Fruit fly (Drosophila melanogaster): Measurements from ENCODE around the gene CG1537.

Gene CG1537

dm6 chrX:11087384-11087783, 24.4 kb upstream of the CG1537 start (continued):
- TF ChIP-seq ac (GFP tag; optimal IDR thresholded peaks at IDR 0.05): no peak
- no peak for TF ChIP-seq NC2α (GFP tag; optimal IDR thresholded peaks at IDR 0.05)
- no peak for TF ChIP-seq pnt (GFP tag; optimal IDR thresholded peaks at IDR 0.05)
- no peak for TF ChIP-seq trem (tag; optimal IDR thresholded peaks at IDR 0.05)
- no peak for TF ChIP-seq row (GFP tag; IDR thresholded peaks at IDR 0.05)
- no peak for TF ChIP-seq rib (GFP tag; IDR thresholded peaks at IDR 0.05)
- TF ChIP-seq ab (GFP tag; optimal IDR thresholded peaks at IDR 0.05): no peak
- TF ChIP-seq CG8478 (optimal IDR thresholded peaks at IDR 0.05): no peak
- TF ChIP-seq sob (GFP tag; IDR thresholded peaks at IDR 0.05): 0 out of 2 replicates have a peak, but pooled peaks have one; percentile 12
- no peak for TF ChIP-seq gfzf (GFP tag; optimal IDR thresholded peaks at IDR 0.05)
- TF ChIP-seq crc (GFP tag; optimal IDR thresholded peaks at IDR 0.05): no peak
- TF ChIP-seq NC2β (GFP tag; optimal IDR thresholded peaks at IDR 0.05): no peak
- no peak for TF ChIP-seq pb (GFP tag; optimal IDR thresholded peaks at IDR 0.05)
- TF ChIP-seq z (GFP tag; IDR thresholded peaks at IDR 0.05): no peak
- TF ChIP-seq zen2 (GFP tag; IDR thresholded peaks at IDR 0.05; ENCODE audit: partially characterized antibody): no peak
- 0 out of 3 replicates have a peak, but pooled peaks have one; percentile 22 for TF ChIP-seq ken (GFP tag; IDR thresholded peaks at IDR 0.05)
- no peak for TF ChIP-seq Lpt (GFP tag; optimal IDR thresholded peaks at IDR 0.05)
- TF ChIP-seq bcd (GFP tag; optimal IDR thresholded peaks at IDR 0.05): no peak
- TF ChIP-seq Ets97D (GFP tag; optimal IDR thresholded peaks at IDR 0.05): peak; percentile 78
- TF ChIP-seq kay (GFP tag; optimal IDR thresholded peaks at IDR 0.05): peak; percentile 80
- no peak for TF ChIP-seq CG8290 (GFP tag; optimal IDR thresholded peaks at IDR 0.05)
- TF ChIP-seq CG8290 (tag; optimal IDR thresholded peaks at IDR 0.05): peak in 1 of 2 experiments; percentile 1
- no peak for TF ChIP-seq Neu2 (GFP tag; optimal IDR thresholded peaks at IDR 0.05; ENCODE audit: borderline replicate concordance)
- no peak for TF ChIP-seq E2f2 (GFP tag; IDR thresholded peaks at IDR 0.05)
- no peak for TF ChIP-seq CG34376 (GFP tag; optimal IDR thresholded peaks at IDR 0.05)
- TF ChIP-seq CG14710 (tag; optimal IDR thresholded peaks at IDR 0.05): no peak
- TF ChIP-seq ERR (GFP tag; optimal IDR thresholded peaks at IDR 0.05): no peak
- TF ChIP-seq CTCF (GFP tag; optimal IDR thresholded peaks at IDR 0.05): peak; percentile 6
- no peak for TF ChIP-seq CG2199 (GFP tag; IDR thresholded peaks at IDR 0.05)
- no peak for TF ChIP-seq CG7271 (tag; optimal IDR thresholded peaks at IDR 0.05)
- TF ChIP-seq Blimp-1 (GFP tag; optimal IDR thresholded peaks at IDR 0.05): peak; percentile 17
- TF ChIP-seq tup (GFP tag; optimal IDR thresholded peaks at IDR 0.05): no peak
- no peak for TF ChIP-seq CG4854 (GFP tag; optimal IDR thresholded peaks at IDR 0.05)
- peak; percentile 29 for TF ChIP-seq Sox102F (GFP tag; optimal IDR thresholded peaks at IDR 0.05)
- TF ChIP-seq fd102C (GFP tag; optimal IDR thresholded peaks at IDR 0.05): no peak
- no peak for TF ChIP-seq Lhr (GFP tag; optimal IDR thresholded peaks at IDR 0.05)
- no peak for TF ChIP-seq BEAF-32 (GFP tag; optimal IDR thresholded peaks at IDR 0.05)
- peak; percentile 13 for TF ChIP-seq lab (GFP tag; optimal IDR thresholded peaks at IDR 0.05)
- no peak for TF ChIP-seq peb (GFP tag; IDR thresholded peaks at IDR 0.05)
- TF ChIP-seq Atf-2 (GFP tag; optimal IDR thresholded peaks at IDR 0.05): no peak
- no peak for TF ChIP-seq cato (GFP tag; optimal IDR thresholded peaks at IDR 0.05; ENCODE audit: borderline replicate concordance)
- no peak for TF ChIP-seq pzg (GFP tag; optimal IDR thresholded peaks at IDR 0.05)
- TF ChIP-seq sens (GFP tag): peak; percentile 63
- TF ChIP-seq CG11085 (GFP tag; IDR thresholded peaks at IDR 0.05): no peak
- no peak for TF ChIP-seq dan (GFP tag; IDR thresholded peaks at IDR 0.05)
- TF ChIP-seq Med (GFP tag): peak; percentile 74
- no peak for TF ChIP-seq CG13894 (tag; optimal IDR thresholded peaks at IDR 0.05)
- TF ChIP-seq MTF-1 (GFP tag; optimal IDR thresholded peaks at IDR 0.05; ENCODE audit: borderline replicate concordance): no peak
- no peak for TF ChIP-seq CG15696 (tag; optimal IDR thresholded peaks at IDR 0.05)
- TF ChIP-seq gem (tag; optimal IDR thresholded peaks at IDR 0.05): peak; percentile 37
- no peak for TF ChIP-seq CG2889 (GFP tag; IDR thresholded peaks at IDR 0.05)
- TF ChIP-seq HmgD (GFP tag; optimal IDR thresholded peaks at IDR 0.05): no peak
- TF ChIP-seq tin (GFP tag; optimal IDR thresholded peaks at IDR 0.05): no peak
